Worm (Caenorhabditis elegans): ENCODE results near the gene snt-3.

DNA sequence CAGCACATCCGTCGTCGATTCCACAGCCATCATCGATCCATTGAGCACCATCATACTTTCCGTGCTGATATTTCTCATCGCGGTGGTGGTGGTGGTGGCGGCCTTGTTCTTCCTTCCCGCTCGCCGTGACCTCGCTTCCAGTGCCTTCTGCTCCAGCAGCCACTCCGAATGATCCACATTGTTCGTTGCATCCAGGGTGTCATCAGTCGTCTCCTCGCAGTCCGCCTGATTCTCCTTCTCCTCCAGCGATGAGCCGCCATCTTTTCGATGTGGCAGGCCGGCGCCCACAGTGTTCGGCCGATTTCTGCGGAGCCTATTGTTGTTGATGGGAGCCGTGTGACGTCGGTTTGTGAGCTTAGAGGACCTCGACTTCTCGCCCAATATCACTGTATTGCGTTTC, 7.2 kb upstream of the snt-3 start:
- TF ChIP-seq ama-1 (optimal IDR thresholded peaks at IDR 0.05) (no peak), F13C5.2 (tag; optimal IDR thresholded peaks at IDR 0.05) (no peak), hmg-4 (GFP tag; optimal IDR thresholded peaks at IDR 0.05) (no peak)
